Fruit fly (Drosophila melanogaster): ENCODE data around the gene kel.

The kel gene

DNA sequence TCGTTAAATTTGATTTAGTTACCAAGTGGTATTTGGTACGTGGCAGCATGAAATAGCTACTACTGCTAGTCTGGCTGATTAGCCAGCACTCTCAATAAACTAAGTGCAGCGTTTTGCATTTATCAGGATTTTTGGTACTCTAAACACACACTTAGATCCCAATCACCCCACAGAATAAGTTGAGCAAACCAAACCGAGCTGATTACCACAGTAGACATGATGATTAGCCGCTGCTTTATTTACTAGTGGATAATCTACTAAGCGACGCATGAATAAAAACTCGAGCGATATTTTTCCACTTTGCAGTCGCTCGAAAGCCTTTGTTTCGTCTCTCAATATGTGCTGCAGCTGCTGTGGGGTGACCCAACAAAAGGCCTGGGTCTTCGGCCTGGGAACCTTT lies 56.6 kb downstream of the kel start, which contains the start of gene ninaD:
ninaD (plus strand) TSS at position 301 of the 400 bp plus-strand sequence.
- no peak for TF ChIP-seq CG15336 (GFP tag; IDR thresholded peaks at IDR 0.05)
- no peak for TF ChIP-seq CG8632 (GFP tag; optimal IDR thresholded peaks at IDR 0.05)
- no peak for TF ChIP-seq salr (GFP tag; optimal IDR thresholded peaks at IDR 0.05)
- no peak for TF ChIP-seq CG11294 (GFP tag; IDR thresholded peaks at IDR 0.05)
- no peak for TF ChIP-seq CG11762 (GFP tag; optimal IDR thresholded peaks at IDR 0.05; ENCODE audit: insufficient read depth)
- no peak for TF ChIP-seq Hr4 (GFP tag; optimal IDR thresholded peaks at IDR 0.05)
- no peak for TF ChIP-seq achi (GFP tag; optimal IDR thresholded peaks at IDR 0.05)
- no peak for TF ChIP-seq ss (GFP tag; optimal IDR thresholded peaks at IDR 0.05)
